Fruit fly (Drosophila melanogaster) Kc167 (cell line): ENCODE measurements around the gene wnd.

Experiments
- Myc ChIP-seq: fragments of >200 bp; optimal IDR thresholded peaks from 2 replicates; lab custom pipeline; 2017; ENCODE audit warnings: missing external identifiers
- Sin3A ChIP-seq: fragments of >200 bp; optimal IDR thresholded peaks from 2 replicates; lab custom pipeline; 2018; ENCODE audit warnings: missing external identifiers
- h ChIP-seq: fragments of >200 bp; optimal IDR thresholded peaks from 3 replicates; lab custom pipeline; 2018; ENCODE audit warnings: missing external identifiers
- insv ChIP-seq: fragments of >200 bp; optimal IDR thresholded peaks from 3 replicates; lab custom pipeline; 2018; ENCODE audit warnings: missing external identifiers
- psq ChIP-seq: fragments of >200 bp; optimal IDR thresholded peaks from 2 replicates; lab custom pipeline; 2017; ENCODE audit warnings: missing external identifiers
- ttk ChIP-seq: sonication (Bioruptor generic); optimal IDR thresholded peaks from 2 replicates; lab custom pipeline; 2017; ENCODE audit warnings: missing external identifiers

wnd gene

dm6 chr3L:19579346-19579745 is 56.2 kb downstream of the wnd start:
- TF ChIP-seq h (lab: Kevin White, UChicago) (no peak), ttk (lab: Kevin White, UChicago) (no peak)

dm6 chr3L:19575650-19576049 is 59.9 kb downstream of the wnd start:
- TF ChIP-seq ttk (lab: Kevin White, UChicago) (no peak), h (lab: Kevin White, UChicago) (no peak), insv (no peak), Sin3A (lab: Kevin White, UChicago) (no peak), Myc (no peak), psq (lab: Kevin White, UChicago) (no peak)

DNA sequence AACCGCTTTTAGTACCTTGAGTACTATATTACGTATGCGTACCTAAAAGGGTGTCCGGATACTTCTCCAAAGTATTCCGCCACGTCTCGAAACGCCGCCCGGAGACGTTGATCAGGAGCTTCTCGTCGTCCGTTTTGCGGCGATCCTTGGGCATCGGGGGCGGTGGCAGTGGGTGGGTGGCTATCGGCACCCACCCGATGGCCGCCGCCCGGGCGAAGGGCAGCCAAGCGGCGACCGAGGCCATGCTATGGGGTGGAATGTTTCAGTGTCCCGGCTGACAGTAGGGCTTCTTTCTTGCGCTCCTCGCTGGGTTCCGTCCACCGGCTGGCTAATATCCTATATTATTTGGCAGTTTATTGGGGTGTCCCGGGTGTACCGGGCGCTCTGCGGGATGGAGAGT is 61.1 kb downstream of the wnd start:
- TF ChIP-seq Sin3A (lab: Kevin White, UChicago) = no peak
- TF ChIP-seq insv = no peak
- TF ChIP-seq psq (lab: Kevin White, UChicago) = no peak
- TF ChIP-seq h (lab: Kevin White, UChicago) = no peak
- no peak for TF ChIP-seq ttk (lab: Kevin White, UChicago)
- no peak for TF ChIP-seq Myc
